Worm (Caenorhabditis elegans): ENCODE data around the gene his-37.

DNA sequence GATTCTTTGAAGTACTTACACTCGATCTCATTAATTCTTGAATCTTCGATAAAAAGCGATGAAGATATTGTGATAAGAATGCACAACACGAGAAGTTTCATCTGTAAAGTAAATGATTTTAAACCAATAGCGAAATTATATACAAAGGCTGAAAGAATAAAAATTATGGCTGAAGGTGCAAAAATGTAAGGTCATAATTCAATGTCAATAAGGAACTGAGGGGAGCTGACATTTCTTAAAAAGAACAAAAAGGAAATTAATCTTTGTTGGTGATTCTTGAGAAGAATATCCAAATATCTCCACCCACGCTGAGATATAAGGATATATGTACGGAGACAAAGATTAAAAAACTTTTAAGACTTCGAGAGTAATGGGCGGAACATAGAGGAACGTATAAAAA is 22.8 kb upstream of the his-37 start, which contains the start of gene C50F4.9:
- no peak for TF ChIP-seq nhr-11 (tag; optimal IDR thresholded peaks at IDR 0.05)
- TF ChIP-seq ama-1 (optimal IDR thresholded peaks at IDR 0.05) = no peak
- TF ChIP-seq dmd-4 (tag; optimal IDR thresholded peaks at IDR 0.05; ENCODE audit: borderline replicate concordance) = no peak
- no peak for TF ChIP-seq madf-2 (tag; optimal IDR thresholded peaks at IDR 0.05)

Measured in whole organism, late embryonic.